Fruit fly (Drosophila melanogaster): Measurements from ENCODE around the gene CG46460.
A peak's percentile ranks its signal among the peaks of the same experiment; 100 is the strongest.

CG46460 gene

DNA sequence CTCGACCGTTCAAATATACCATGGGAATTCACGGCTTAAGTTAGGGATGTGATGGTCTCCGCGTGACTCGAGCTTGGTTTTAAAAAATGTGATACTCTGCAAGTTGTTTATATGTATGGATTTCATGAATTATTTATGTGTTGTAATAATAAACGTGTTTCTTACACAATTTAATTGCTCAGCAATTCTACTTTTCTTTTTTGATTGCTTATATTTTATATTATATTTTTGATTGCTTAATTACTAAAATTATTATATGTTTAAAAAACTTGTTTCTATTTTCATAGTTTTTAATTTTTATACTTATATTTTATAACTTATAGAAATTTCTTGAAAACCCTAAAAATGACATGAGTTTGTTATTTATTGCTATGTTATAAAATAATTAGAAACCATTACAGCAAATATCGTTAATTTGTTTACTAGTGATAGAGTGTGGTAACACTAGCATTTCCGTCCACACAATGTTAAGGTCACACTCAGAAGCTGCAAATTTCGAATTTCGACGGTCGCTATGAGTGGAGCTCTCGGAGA, 27.3 kb upstream of the CG46460 start, which contains the start of the genes ago and CG1265 (continued):
- no peak for TF ChIP-seq vri (GFP tag; optimal IDR thresholded peaks at IDR 0.05)
- TF ChIP-seq CG11762 (GFP tag; optimal IDR thresholded peaks at IDR 0.05; ENCODE audit: insufficient read depth) = peak; percentile 0
- no peak for TF ChIP-seq CG8319 (GFP tag; optimal IDR thresholded peaks at IDR 0.05)
- no peak for TF ChIP-seq CG15336 (GFP tag; IDR thresholded peaks at IDR 0.05)
- TF ChIP-seq dac (GFP tag; optimal IDR thresholded peaks at IDR 0.05) = no peak
- no peak for TF ChIP-seq fd59A (GFP tag; optimal IDR thresholded peaks at IDR 0.05)
- no peak for TF ChIP-seq CG16779 (tag; optimal IDR thresholded peaks at IDR 0.05)
- no peak for TF ChIP-seq eg (GFP tag; IDR thresholded peaks at IDR 0.05)
- peak; percentile 67 for TF ChIP-seq CG3032 (tag; optimal IDR thresholded peaks at IDR 0.05)
- TF ChIP-seq CG1621 (tag; optimal IDR thresholded peaks at IDR 0.05) = no peak
- TF ChIP-seq salr (GFP tag; optimal IDR thresholded peaks at IDR 0.05) = peak in 1 of 2 experiments; percentile 36
- TF ChIP-seq CG4318 (GFP tag; optimal IDR thresholded peaks at IDR 0.05) = no peak
- TF ChIP-seq OdsH (GFP tag; optimal IDR thresholded peaks at IDR 0.05) = peak; percentile 31
- TF ChIP-seq acj6 (GFP tag; optimal IDR thresholded peaks at IDR 0.05) = peak; percentile 42

DNA sequence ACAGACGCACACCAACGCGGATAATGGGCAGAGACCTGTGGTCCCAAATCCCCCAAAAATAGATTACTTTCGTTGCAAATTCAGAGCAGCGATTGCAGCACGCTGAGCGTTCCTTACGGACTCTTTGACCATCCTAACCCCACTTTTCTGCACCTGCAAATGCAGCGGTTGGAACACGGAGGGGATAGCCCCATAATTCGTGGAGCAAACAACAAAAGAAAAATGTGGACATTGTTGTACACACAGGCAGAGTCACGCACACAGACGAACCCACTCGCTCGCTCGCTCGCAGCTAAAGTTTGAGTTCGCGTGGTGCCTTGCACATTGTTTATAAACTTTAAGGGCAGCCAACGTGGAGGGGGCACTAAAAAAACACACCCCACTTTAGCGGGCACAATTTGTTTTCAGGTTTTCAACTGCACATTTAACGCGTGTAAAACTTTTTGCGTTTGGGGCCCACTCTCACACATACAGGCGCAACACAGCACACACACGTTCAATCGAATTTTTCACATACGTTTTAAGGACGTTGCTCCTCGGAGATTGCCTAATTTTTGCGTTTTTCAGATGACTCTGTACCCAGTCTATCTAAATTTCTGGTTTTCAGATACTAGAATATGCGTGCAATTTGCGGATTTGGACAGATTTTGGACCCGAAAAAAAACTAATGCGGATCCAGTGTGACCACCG, 26.7 kb upstream of the CG46460 start:
- TF ChIP-seq svp (GFP tag) = peak; percentile 92
- peak; percentile 66 for TF ChIP-seq dsx (GFP tag; optimal IDR thresholded peaks at IDR 0.05; ENCODE audit: poor library complexity, severe bottlenecking)
- no peak for TF ChIP-seq Met (GFP tag; optimal IDR thresholded peaks at IDR 0.05)
- TF ChIP-seq Smox (GFP tag; optimal IDR thresholded peaks at IDR 0.05) = no peak
- no peak for TF ChIP-seq pdm3 (GFP tag; optimal IDR thresholded peaks at IDR 0.05)
- TF ChIP-seq fkh (GFP tag; optimal IDR thresholded peaks at IDR 0.05) = peak; percentile 73
- peak; percentile 38 for TF ChIP-seq Sox14 (GFP tag; optimal IDR thresholded peaks at IDR 0.05)
- no peak for TF ChIP-seq ss (GFP tag; optimal IDR thresholded peaks at IDR 0.05)
- TF ChIP-seq Eip78C (GFP tag) = peak; percentile 44

DNA sequence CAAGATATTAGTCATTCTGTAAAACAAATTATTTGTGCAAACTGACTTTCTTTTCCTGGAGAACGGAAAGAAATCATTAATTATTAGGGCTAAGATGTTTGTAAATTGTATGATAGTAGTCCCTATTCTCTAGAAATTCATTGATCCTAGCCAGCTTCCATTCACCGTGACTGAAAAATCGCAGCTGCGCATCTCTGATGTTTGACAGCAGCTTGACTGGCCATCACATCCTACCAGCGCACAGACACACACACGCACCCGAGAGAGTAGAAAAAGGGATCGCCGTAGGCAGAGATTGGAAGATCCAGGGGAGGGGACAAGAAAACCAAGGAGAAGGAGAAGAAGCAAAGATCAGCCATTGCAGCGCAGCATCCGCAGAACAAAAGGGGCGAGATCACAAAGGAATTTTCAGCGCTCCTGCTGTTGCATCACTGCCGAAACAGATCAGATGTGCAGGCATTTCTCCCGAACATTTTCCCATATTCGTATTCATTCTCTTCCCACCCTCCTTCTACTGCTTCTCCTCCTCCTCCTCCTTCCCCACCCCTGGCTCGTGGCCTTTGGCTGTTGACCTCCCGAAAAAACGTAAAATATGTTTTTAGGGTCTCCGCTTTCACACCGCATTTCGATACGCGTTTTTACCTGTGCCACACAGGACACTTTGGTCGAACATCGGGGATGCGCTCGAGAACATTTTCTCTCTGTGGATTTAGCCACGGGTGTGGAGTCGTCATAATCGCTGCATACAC, 25.9 kb upstream of the CG46460 start:
- TF ChIP-seq fd59A (GFP tag; optimal IDR thresholded peaks at IDR 0.05) (peak; percentile 25), achi (GFP tag; optimal IDR thresholded peaks at IDR 0.05) (no peak), Sox14 (GFP tag; optimal IDR thresholded peaks at IDR 0.05) (peak; percentile 53), CG11294 (GFP tag; IDR thresholded peaks at IDR 0.05) (no peak), topi (GFP tag; optimal IDR thresholded peaks at IDR 0.05) (no peak), Eip78C (GFP tag) (peak; percentile 72), spab (GFP tag; optimal IDR thresholded peaks at IDR 0.05) (peak; percentile 16), CG32006 (GFP tag; optimal IDR thresholded peaks at IDR 0.05) (peak; percentile 33), Blimp-1 (GFP tag; optimal IDR thresholded peaks at IDR 0.05) (no peak), CG6792 (GFP tag; optimal IDR thresholded peaks at IDR 0.05) (peak; percentile 50), CG4318 (GFP tag; optimal IDR thresholded peaks at IDR 0.05) (no peak), CG3919 (GFP tag; optimal IDR thresholded peaks at IDR 0.05) (peak; percentile 25), CG34406 (GFP tag; optimal IDR thresholded peaks at IDR 0.05) (no peak), Sox102F (GFP tag; optimal IDR thresholded peaks at IDR 0.05) (no peak), CG9139 (GFP tag; optimal IDR thresholded peaks at IDR 0.05) (no peak), Ets96B (tag; optimal IDR thresholded peaks at IDR 0.05) (peak; percentile 0), CG16779 (tag; optimal IDR thresholded peaks at IDR 0.05) (no peak), CG8632 (GFP tag; optimal IDR thresholded peaks at IDR 0.05) (no peak), CG10669 (GFP tag; optimal IDR thresholded peaks at IDR 0.05) (no peak), net (GFP tag; optimal IDR thresholded peaks at IDR 0.05) (peak; percentile 30), salr (GFP tag; optimal IDR thresholded peaks at IDR 0.05) (no peak), CG6854 (GFP tag; optimal IDR thresholded peaks at IDR 0.05) (no peak), OdsH (GFP tag; optimal IDR thresholded peaks at IDR 0.05) (no peak), lz (GFP tag; optimal IDR thresholded peaks at IDR 0.05) (no peak), CG1621 (tag; optimal IDR thresholded peaks at IDR 0.05) (no peak), CG31627 (GFP tag; optimal IDR thresholded peaks at IDR 0.05) (no peak), dac (GFP tag; optimal IDR thresholded peaks at IDR 0.05) (no peak), Eip75B (GFP tag; optimal IDR thresholded peaks at IDR 0.05) (no peak), vri (GFP tag; optimal IDR thresholded peaks at IDR 0.05) (peak; percentile 69), CG6276 (GFP tag; optimal IDR thresholded peaks at IDR 0.05) (no peak), CG6808 (GFP tag; optimal IDR thresholded peaks at IDR 0.05) (no peak)
